Fruit fly (Drosophila melanogaster) whole organism, embryonic: ENCODE results near the gene CG34179.

Experiments
- Awh ChIP-seq: fragments of 200-800 bp; sonication (Bioruptor generic); IDR thresholded peaks from 2 replicates; pipeline ENCODE4, ENCODE4 v1.3.6; 2022; ENCODE audit warnings: missing biosample characterization, missing genetic modification characterization
- C15 ChIP-seq: fragments of 200-800 bp; sonication (Bioruptor generic); IDR thresholded peaks from 3 replicates; pipeline ENCODE4 v1.3.6; 2022; ENCODE audit warnings: missing biosample characterization, missing genetic modification characterization
- CG10565 ChIP-seq: fragments of 200-800 bp; sonication (Bioruptor generic); optimal IDR thresholded peaks from 3 replicates; lab custom pipeline; 2016; ENCODE audit warnings: missing biosample characterization, mild to moderate bottlenecking, missing genetic modification characterization
- CG11723 ChIP-seq: fragments of 200-800 bp; sonication (Bioruptor generic); optimal IDR thresholded peaks from 2 replicates; lab custom pipeline; 2017; ENCODE audit warnings: missing biosample characterization, mild to moderate bottlenecking, missing genetic modification characterization
- CG13296 ChIP-seq: fragments of 200-800 bp; sonication (Bioruptor generic); optimal IDR thresholded peaks from 3 replicates; lab custom pipeline; 2018; ENCODE audit warnings: missing biosample characterization, mild to moderate bottlenecking, missing genetic modification characterization
- CG13424 ChIP-seq: fragments of 200-800 bp; sonication (Bioruptor generic); optimal IDR thresholded peaks from 2 replicates; lab custom pipeline; 2019; ENCODE audit warnings: missing biosample characterization, mild to moderate bottlenecking, missing genetic modification characterization, moderate library complexity
- CG13775 ChIP-seq: fragments of 200-800 bp; sonication (Bioruptor generic); optimal IDR thresholded peaks from 3 replicates; lab custom pipeline; 2017; ENCODE audit warnings: missing biosample characterization, mild to moderate bottlenecking, missing genetic modification characterization
- CG15073 ChIP-seq: fragments of 200-800 bp; sonication (Bioruptor generic); optimal IDR thresholded peaks from 2 replicates; lab custom pipeline; 2016; ENCODE audit warnings: missing biosample characterization, missing genetic modification characterization
- CG15696 ChIP-seq: fragments of 200-800 bp; sonication (Bioruptor generic); optimal IDR thresholded peaks from 2 replicates; lab custom pipeline; 2019; ENCODE audit warnings: missing biosample characterization, mild to moderate bottlenecking, missing genetic modification characterization, moderate library complexity
- CG17361 ChIP-seq: fragments of 200-800 bp; sonication (Bioruptor generic); IDR thresholded peaks from 3 replicates; pipeline ENCODE4 v1.3.6; 2022; ENCODE audit warnings: missing biosample characterization, missing genetic modification characterization
- CG2116 ChIP-seq: fragments of 200-800 bp; sonication (Bioruptor generic); optimal IDR thresholded peaks from 3 replicates; lab custom pipeline; 2018; ENCODE audit warnings: missing biosample characterization, mild to moderate bottlenecking, missing genetic modification characterization
- CG43689 ChIP-seq: fragments of 200-800 bp; sonication (Bioruptor generic); IDR thresholded peaks from 2 replicates; pipeline ENCODE4 v1.3.6; 2022; ENCODE audit warnings: missing biosample characterization, missing genetic modification characterization
- CG4730 ChIP-seq: fragments of 200-800 bp; sonication (Bioruptor generic); IDR thresholded peaks from 2 replicates; pipeline ENCODE4 v1.3.6; 2022; ENCODE audit warnings: missing biosample characterization, missing genetic modification characterization
- CG4854 ChIP-seq: fragments of 200-800 bp; sonication (Bioruptor generic); optimal IDR thresholded peaks from 2 replicates; lab custom pipeline; 2016; ENCODE audit warnings: missing biosample characterization, missing genetic modification characterization, inconsistent platforms
- CG5180 ChIP-seq: fragments of 200-800 bp; sonication (Bioruptor generic); optimal IDR thresholded peaks from 3 replicates; lab custom pipeline; 2017; ENCODE audit warnings: missing biosample characterization, missing genetic modification characterization, mild to moderate bottlenecking, moderate library complexity, missing genetic modification reagents
- CG6813 ChIP-seq: fragments of 200-800 bp; sonication (Bioruptor generic); optimal IDR thresholded peaks from 2 replicates; lab custom pipeline; 2017; ENCODE audit warnings: missing biosample characterization, missing genetic modification characterization, mild to moderate bottlenecking, moderate library complexity, missing genetic modification reagents
- CG7556 ChIP-seq: fragments of 200-800 bp; sonication (Bioruptor generic); optimal IDR thresholded peaks from 2 replicates; lab custom pipeline; 2017; ENCODE audit warnings: missing biosample characterization, mild to moderate bottlenecking, missing genetic modification characterization
- CG8281 ChIP-seq: fragments of 200-800 bp; sonication (Bioruptor generic); optimal IDR thresholded peaks from 2 replicates; lab custom pipeline; 2018; ENCODE audit warnings: missing biosample characterization, mild to moderate bottlenecking, missing genetic modification characterization, moderate library complexity
- CG8359 ChIP-seq: fragments of 200-800 bp; sonication (Bioruptor generic); optimal IDR thresholded peaks from 2 replicates; lab custom pipeline; 2017; ENCODE audit warnings: missing biosample characterization, mild to moderate bottlenecking, missing genetic modification characterization, borderline replicate concordance
- CG9797 ChIP-seq: fragments of 200-800 bp; sonication (Bioruptor generic); optimal IDR thresholded peaks from 3 replicates; lab custom pipeline; 2018; ENCODE audit warnings: missing biosample characterization, mild to moderate bottlenecking, missing genetic modification characterization
- CG9817 ChIP-seq: fragments of 200-800 bp; sonication (Bioruptor generic); optimal IDR thresholded peaks from 2 replicates; lab custom pipeline; 2018; ENCODE audit warnings: missing biosample characterization, mild to moderate bottlenecking, missing genetic modification characterization, moderate library complexity
- HLH4C ChIP-seq: fragments of 200-800 bp; sonication (Bioruptor generic); IDR thresholded peaks from 3 replicates; pipeline ENCODE4 v1.3.6; 2022; ENCODE audit warnings: missing biosample characterization, missing genetic modification characterization; ENCODE audit not compliant: partially characterized antibody
- Kr ChIP-seq: fragments of 200-800 bp; sonication (Bioruptor generic); optimal IDR thresholded peaks from 2 replicates; lab custom pipeline; 2017; ENCODE audit warnings: missing biosample characterization, mild to moderate bottlenecking, missing genetic modification characterization
- Meics ChIP-seq: fragments of 200-800 bp; sonication (Bioruptor generic); optimal IDR thresholded peaks from 2 replicates; lab custom pipeline; 2017; ENCODE audit warnings: missing biosample characterization, mild to moderate bottlenecking, missing genetic modification characterization
- NC2β ChIP-seq: fragments of 200-800 bp; sonication (Bioruptor generic); optimal IDR thresholded peaks from 2 replicates; lab custom pipeline; 2016; ENCODE audit warnings: missing biosample characterization, missing genetic modification characterization
- NFAT ChIP-seq: fragments of 200-800 bp; sonication (Bioruptor generic); IDR thresholded peaks from 2 replicates; pipeline ENCODE4 v1.3.6; 2022; ENCODE audit warnings: missing biosample characterization, missing genetic modification characterization
- Nf-YB ChIP-seq: fragments of 200-800 bp; sonication (Bioruptor generic); optimal IDR thresholded peaks from 3 replicates; lab custom pipeline; 2019; ENCODE audit warnings: missing biosample characterization, mild to moderate bottlenecking, missing genetic modification characterization, moderate library complexity
- Nf-YC ChIP-seq: fragments of 200-800 bp; optimal IDR thresholded peaks from 3 replicates; lab custom pipeline; 2019; ENCODE audit warnings: missing biosample characterization, mild to moderate bottlenecking, missing genetic modification characterization, moderate library complexity
- PHDP ChIP-seq: fragments of 200-800 bp; sonication (Bioruptor generic); optimal IDR thresholded peaks from 3 replicates; lab custom pipeline; 2018; ENCODE audit warnings: missing biosample characterization, mild to moderate bottlenecking, missing genetic modification characterization, moderate library complexity
- Poxn ChIP-seq: fragments of 200-800 bp; sonication (Bioruptor generic); IDR thresholded peaks from 2 replicates; pipeline ENCODE4 v1.3.6; 2022; ENCODE audit warnings: missing biosample characterization, missing genetic modification characterization
- Rfx ChIP-seq: fragments of 200-800 bp; sonication (Bioruptor generic); IDR thresholded peaks from 2 replicates; pipeline ENCODE4 v1.3.6; 2022; ENCODE audit warnings: missing biosample characterization, missing genetic modification characterization
- Sin3A ChIP-seq: fragments of >200 bp; optimal IDR thresholded peaks from 2 replicates; lab custom pipeline; 2018
- Spps ChIP-seq: fragments of 200-800 bp; sonication (Bioruptor generic); optimal IDR thresholded peaks from 2 replicates; lab custom pipeline; 2018; ENCODE audit warnings: missing biosample characterization, mild to moderate bottlenecking, missing genetic modification characterization
- Taf1 ChIP-seq: fragments of 200-800 bp; sonication (Bioruptor generic); IDR thresholded peaks from 2 replicates; pipeline ENCODE4 v1.3.6; 2022; ENCODE audit warnings: missing biosample characterization, missing genetic modification characterization
- Trl ChIP-seq, 3 experiments: fragments of >200 bp in 2 of 3; fragments of 200-800 bp in 1 of 3; sonication (Bioruptor generic) in 1 of 3; optimal IDR thresholded peaks; 2 replicates in 1 of 3; 3 replicates in 2 of 3; lab custom pipeline; 2016 to 2017; ENCODE audit warnings: missing biosample characterization in 1 of 3, missing genetic modification characterization in 1 of 3
- YL-1 ChIP-seq: fragments of 200-800 bp; sonication (Bioruptor generic); optimal IDR thresholded peaks from 3 replicates; lab custom pipeline; 2017; ENCODE audit warnings: missing biosample characterization, mild to moderate bottlenecking, missing genetic modification characterization
- abd-A ChIP-seq: fragments of 200-800 bp; sonication (Bioruptor generic); optimal IDR thresholded peaks from 3 replicates; lab custom pipeline; 2019; ENCODE audit warnings: missing biosample characterization, mild to moderate bottlenecking, missing genetic modification characterization, moderate library complexity
- bcd ChIP-seq: fragments of 200-800 bp; sonication (Bioruptor generic); optimal IDR thresholded peaks from 2 replicates; lab custom pipeline; 2017; ENCODE audit warnings: missing biosample characterization, mild to moderate bottlenecking, missing genetic modification characterization
- da ChIP-seq: fragments of 200-800 bp; sonication (Bioruptor generic); optimal IDR thresholded peaks from 2 replicates; lab custom pipeline; 2016; ENCODE audit warnings: missing biosample characterization, missing genetic modification characterization
- ham ChIP-seq: fragments of 200-800 bp; sonication (Bioruptor generic); IDR thresholded peaks from 2 replicates; pipeline ENCODE4 v1.3.6; 2022; ENCODE audit warnings: missing biosample characterization, missing genetic modification characterization
- kah ChIP-seq: fragments of 200-800 bp; sonication (Bioruptor generic); optimal IDR thresholded peaks from 2 replicates; lab custom pipeline; 2018; ENCODE audit warnings: missing biosample characterization, mild to moderate bottlenecking, missing genetic modification characterization
- lab ChIP-seq: fragments of 200-800 bp; sonication (Bioruptor generic); optimal IDR thresholded peaks from 3 replicates; lab custom pipeline; 2017; ENCODE audit warnings: missing biosample characterization, missing genetic modification characterization, mild to moderate bottlenecking, moderate library complexity, missing genetic modification reagents
- mam ChIP-seq: fragments of 200-800 bp; sonication (Bioruptor generic); optimal IDR thresholded peaks from 3 replicates; lab custom pipeline; 2016; ENCODE audit warnings: missing biosample characterization, missing genetic modification characterization
- pzg ChIP-seq: fragments of 200-800 bp; sonication (Bioruptor generic); optimal IDR thresholded peaks from 3 replicates; lab custom pipeline; 2018; ENCODE audit warnings: missing biosample characterization, mild to moderate bottlenecking, missing genetic modification characterization, moderate library complexity
- ranshi ChIP-seq: fragments of 200-800 bp; sonication (Bioruptor generic); IDR thresholded peaks from 2 replicates; pipeline ENCODE4 v1.3.6; 2022; ENCODE audit warnings: missing biosample characterization, missing genetic modification characterization
- seq ChIP-seq: fragments of 200-800 bp; sonication (Bioruptor generic); IDR thresholded peaks from 2 replicates; pipeline ENCODE4 v1.3.6; 2022; ENCODE audit warnings: missing biosample characterization, missing genetic modification characterization
- sug ChIP-seq: fragments of 200-800 bp; optimal IDR thresholded peaks from 2 replicates; lab custom pipeline; 2019; ENCODE audit warnings: missing biosample characterization, mild to moderate bottlenecking, missing genetic modification characterization, moderate library complexity
- vnd ChIP-seq: fragments of 200-800 bp; sonication (Bioruptor generic); IDR thresholded peaks from 3 replicates; pipeline ENCODE4 v1.3.6; 2022; ENCODE audit warnings: missing biosample characterization, missing genetic modification characterization; ENCODE audit not compliant: partially characterized antibody
- zf30C ChIP-seq: fragments of 200-800 bp; sonication (Bioruptor generic); optimal IDR thresholded peaks from 3 replicates; lab custom pipeline; 2018; ENCODE audit warnings: missing biosample characterization, mild to moderate bottlenecking, missing genetic modification characterization

CG34179 gene

DNA sequence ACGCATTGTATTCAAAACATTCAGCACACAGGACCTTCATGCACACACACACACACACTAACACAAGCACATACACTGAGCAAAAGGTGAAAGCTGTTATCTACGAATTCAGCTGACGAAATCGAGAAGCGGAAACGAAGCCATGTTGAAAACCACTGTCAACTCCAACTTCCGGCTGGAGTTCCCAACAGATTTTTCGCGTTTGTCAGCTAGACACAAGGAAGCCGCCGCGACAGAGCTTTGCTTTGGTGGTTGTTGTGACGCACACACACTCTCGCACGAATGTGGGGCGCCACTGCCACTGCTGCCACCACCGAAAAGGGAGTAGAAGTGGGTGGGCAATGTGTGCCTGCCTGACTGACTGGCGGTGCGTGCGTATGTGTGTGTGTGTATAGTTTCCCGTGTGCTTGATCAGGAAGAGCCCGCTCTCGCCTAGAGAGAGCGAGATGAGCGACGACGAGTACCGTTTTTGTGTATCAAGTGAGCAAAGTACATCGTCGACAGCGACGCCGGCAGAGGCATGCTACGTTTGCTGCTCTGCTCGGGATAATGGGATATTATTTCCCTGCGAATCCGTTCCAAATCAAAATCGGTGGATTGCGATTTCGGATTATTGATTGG lies 50.8 kb downstream of the CG34179 start (continued):
- TF ChIP-seq YL-1 (GFP tag; lab: Kevin White, UChicago) (peak; percentile 39), CG6813 (GFP tag; lab: Kevin White, UChicago) (peak; percentile 78), HLH4C (GFP tag; lab: Robert Waterston, UW) (no peak), vnd (GFP tag; lab: Robert Waterston, UW) (no peak), Spps (peak; percentile 30), CG7556 (GFP tag; lab: Kevin White, UChicago) (peak; percentile 1), Awh (peak; percentile 51; the same call in 1 of the 2 replicates), Trl (optimal IDR thresholded peaks at IDR 0.05; lab: Kevin White, UChicago) (peak; percentile 55 to 75), Trl (GFP tag; optimal IDR thresholded peaks at IDR 0.05; lab: Kevin White, UChicago) (no peak), Poxn (no peak), lab (peak; percentile 88), CG9817 (tag; lab: Kevin White, UChicago) (no peak), NC2β (GFP tag; lab: Kevin White, UChicago) (no peak), pzg (GFP tag; lab: Kevin White, UChicago) (peak; percentile 13), CG17361 (GFP tag; lab: Robert Waterston, UW) (peak; percentile 30; the same call in 1 of the 3 replicates), mam (GFP tag; lab: Kevin White, UChicago) (no peak), Nf-YB (peak; percentile 39), CG10565 (GFP tag; lab: Kevin White, UChicago) (no peak), PHDP (peak; percentile 47), seq (GFP tag; lab: Robert Waterston, UW) (no peak), Rfx (GFP tag; lab: Robert Waterston, UW) (peak; percentile 28; the same call in 1 of the 2 replicates), ham (GFP tag; lab: Robert Waterston, UW) (no peak), CG4730 (GFP tag; lab: Robert Waterston, UW) (no peak), CG2116 (peak; percentile 12), CG4854 (no peak), CG8359 (GFP tag; lab: Kevin White, UChicago) (peak; percentile 73), CG8281 (tag; lab: Kevin White, UChicago) (peak; percentile 33), kah (peak; percentile 90), CG13424 (tag; lab: Kevin White, UChicago) (peak; percentile 11), Kr (no peak), ranshi (GFP tag; lab: Robert Waterston, UW) (peak; percentile 23; the same call in 1 of the 2 replicates), NFAT (GFP tag; lab: Robert Waterston, UW) (0 out of 2 replicates have a peak, but pooled peaks have one; percentile 11), Meics (GFP tag; lab: Kevin White, UChicago) (peak; percentile 63), CG15696 (tag; lab: Kevin White, UChicago) (peak; percentile 20), sug (tag; lab: Kevin White, UChicago) (no peak), CG11723 (GFP tag; lab: Kevin White, UChicago) (peak; percentile 78), C15 (no peak), abd-A (tag; lab: Kevin White, UChicago) (no peak), da (GFP tag; lab: Kevin White, UChicago) (no peak), CG13775 (peak; percentile 20), Sin3A (no peak), zf30C (GFP tag; lab: Kevin White, UChicago) (peak; percentile 66), CG43689 (GFP tag; lab: Robert Waterston, UW) (no peak), Taf1 (no peak), Nf-YC (tag; lab: Kevin White, UChicago) (peak; percentile 67), bcd (GFP tag; lab: Kevin White, UChicago) (peak; percentile 43), CG9797 (GFP tag; lab: Kevin White, UChicago) (peak; percentile 27), CG13296 (GFP tag; lab: Kevin White, UChicago) (peak; percentile 83), CG5180 (peak; percentile 72), CG15073 (GFP tag; lab: Kevin White, UChicago) (no peak)
